Fruit fly (Drosophila melanogaster) whole organism, embryonic: Measurements from ENCODE around the gene Uba4.

ENCODE experiments used
- CG10267 ChIP-seq: fragments of 200-800 bp; sonication (Bioruptor generic); optimal IDR thresholded peaks from 2 replicates; lab custom pipeline; 2018; ENCODE audit warnings: missing biosample characterization, mild to moderate bottlenecking, missing genetic modification characterization, moderate library complexity
- CG30020 ChIP-seq: fragments of 200-800 bp; optimal IDR thresholded peaks from 2 replicates; lab custom pipeline; 2019; ENCODE audit warnings: missing biosample characterization, mild to moderate bottlenecking, missing genetic modification characterization, moderate library complexity
- CG9609 ChIP-seq: fragments of 200-800 bp; sonication (Bioruptor generic); optimal IDR thresholded peaks from 3 replicates; lab custom pipeline; 2016; ENCODE audit warnings: missing biosample characterization, missing genetic modification characterization
- Drgx ChIP-seq: fragments of 200-800 bp; sonication (Bioruptor generic); IDR thresholded peaks from 2 replicates; pipeline ENCODE4 v1.3.6; 2022; ENCODE audit warnings: missing biosample characterization, missing genetic modification characterization
- dpn ChIP-seq, 2 experiments: fragments of 200-800 bp; sonication (Bioruptor generic); optimal IDR thresholded peaks; 3 replicates each; lab custom pipeline; 2016; ENCODE audit warnings: missing biosample characterization in 2 of 2, missing genetic modification characterization in 2 of 2
- nmo ChIP-seq: fragments of 200-800 bp; sonication (Bioruptor generic); optimal IDR thresholded peaks from 2 replicates; lab custom pipeline; 2018; ENCODE audit warnings: missing biosample characterization, mild to moderate bottlenecking, missing genetic modification characterization, moderate library complexity
- repo ChIP-seq: fragments of 200-800 bp; sonication (Bioruptor generic); optimal IDR thresholded peaks from 2 replicates; lab custom pipeline; 2016; ENCODE audit warnings: missing biosample characterization, missing genetic modification characterization
- tup ChIP-seq: fragments of 200-800 bp; sonication (Bioruptor generic); optimal IDR thresholded peaks from 2 replicates; lab custom pipeline; 2016; ENCODE audit warnings: missing biosample characterization, mild to moderate bottlenecking, missing genetic modification characterization, moderate library complexity

DNA sequence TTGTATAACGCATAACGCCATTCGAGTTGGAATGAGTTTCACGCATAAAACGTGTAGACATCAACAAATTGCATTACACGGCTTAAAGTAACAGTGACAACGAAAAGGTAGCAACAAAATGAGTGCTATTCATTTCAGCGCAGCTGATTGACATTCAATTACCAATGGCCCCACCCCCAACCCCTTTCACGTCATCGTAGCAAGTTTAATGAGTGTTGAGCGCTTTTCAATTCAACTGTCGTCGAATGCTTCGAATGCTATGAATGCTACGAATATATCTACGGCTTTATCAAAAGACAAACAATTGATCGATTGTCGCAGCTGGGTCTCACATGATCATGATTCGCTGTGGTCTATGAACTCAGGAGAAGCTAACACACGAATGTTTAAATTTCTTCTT lies 16.4 kb downstream of the Uba4 start:
- no peak for TF ChIP-seq Drgx (GFP tag; lab: Robert Waterston, UW)
- TF ChIP-seq repo (GFP tag; lab: Kevin White, UChicago), result no peak
- no peak for TF ChIP-seq CG30020
- no peak for TF ChIP-seq dpn (GFP tag; optimal IDR thresholded peaks at IDR 0.05; lab: Kevin White, UChicago)
- no peak for TF ChIP-seq tup (GFP tag; lab: Kevin White, UChicago)
- no peak for TF ChIP-seq nmo (GFP tag; lab: Kevin White, UChicago)
- TF ChIP-seq CG9609 (GFP tag; lab: Kevin White, UChicago), result no peak
- no peak for TF ChIP-seq CG10267 (tag; lab: Kevin White, UChicago)
